Worm (Caenorhabditis elegans) whole organism, L3 larva: Measurements from ENCODE around the gene alkb-1.
"Not testable (repeated sequence)": the region's sequence is repeated elsewhere in the genome, so short reads cannot be mapped to it uniquely, and the experiment has no call there.

Experiments used
- ama-1 ChIP-seq: fragments of 150-350 bp; optimal IDR thresholded peaks from 2 replicates; lab custom pipeline; 2018
- ceh-16 ChIP-seq: sonication (generic microtip); optimal IDR thresholded peaks from 2 replicates; lab custom pipeline; 2017; ENCODE audit warnings: missing biosample characterization, missing genetic modification characterization
- ceh-82 ChIP-seq: fragments of 150-350 bp; optimal IDR thresholded peaks from 2 replicates; lab custom pipeline; 2014; ENCODE audit warnings: missing biosample characterization, missing genetic modification characterization
- daf-12 ChIP-seq: fragments of 150-350 bp; optimal IDR thresholded peaks from 2 replicates; lab custom pipeline; 2014; ENCODE audit warnings: missing biosample characterization, missing genetic modification reagents, missing genetic modification characterization
- elt-1 ChIP-seq: fragments of 150-350 bp; optimal IDR thresholded peaks from 2 replicates; lab custom pipeline; 2014; ENCODE audit warnings: missing biosample characterization, missing genetic modification characterization
- eor-1 ChIP-seq, 2 experiments: fragments of 150-350 bp; optimal IDR thresholded peaks; 2 replicates each; lab custom pipeline; 2014 to 2018; ENCODE audit warnings: missing biosample characterization in 2 of 2, missing genetic modification characterization in 2 of 2
- fkh-10 ChIP-seq: sonication (generic microtip); optimal IDR thresholded peaks from 2 replicates; lab custom pipeline; 2017; ENCODE audit warnings: missing biosample characterization, missing genetic modification reagents, missing genetic modification characterization
- lin-15B ChIP-seq: fragments of 150-350 bp; optimal IDR thresholded peaks from 2 replicates; lab custom pipeline; 2014; ENCODE audit warnings: missing biosample characterization, missing genetic modification characterization
- lin-39 ChIP-seq: fragments of 150-350 bp; optimal IDR thresholded peaks from 2 replicates; lab custom pipeline; 2018; ENCODE audit warnings: missing biosample characterization, missing genetic modification reagents, missing genetic modification characterization
- mdl-1 ChIP-seq: fragments of 150-350 bp; optimal IDR thresholded peaks from 2 replicates; lab custom pipeline; 2014; ENCODE audit warnings: missing biosample characterization, missing genetic modification characterization
- mml-1 ChIP-seq: fragments of 150-350 bp; sonication (generic microtip); optimal IDR thresholded peaks from 3 replicates; lab custom pipeline; 2014; ENCODE audit warnings: missing biosample characterization, missing genetic modification characterization
- nfya-1 ChIP-seq: sonication (generic microtip); optimal IDR thresholded peaks from 2 replicates; lab custom pipeline; 2017; ENCODE audit warnings: missing genetic modification characterization, mild to moderate bottlenecking, missing compliant biosample characterization, antibody characterized with exemption, moderate library complexity; ENCODE audit not compliant: insufficient read depth
- nhr-11 ChIP-seq: fragments of 150-350 bp; optimal IDR thresholded peaks from 2 replicates; lab custom pipeline; 2014; ENCODE audit warnings: missing biosample characterization, missing genetic modification characterization
- nhr-12 ChIP-seq: fragments of 150-350 bp; optimal IDR thresholded peaks from 2 replicates; lab custom pipeline; 2014; ENCODE audit warnings: missing biosample characterization, missing genetic modification characterization
- nhr-23 ChIP-seq: fragments of 150-350 bp; optimal IDR thresholded peaks from 2 replicates; lab custom pipeline; 2014; ENCODE audit warnings: missing biosample characterization, missing genetic modification reagents, missing genetic modification characterization
- nhr-76 ChIP-seq: fragments of 150-350 bp; sonication (generic microtip); optimal IDR thresholded peaks from 5 replicates; lab custom pipeline; 2014; ENCODE audit warnings: missing biosample characterization, missing genetic modification characterization
- nhr-77 ChIP-seq: fragments of 150-350 bp; optimal IDR thresholded peaks from 2 replicates; lab custom pipeline; 2014; ENCODE audit warnings: missing biosample characterization, missing genetic modification characterization
- tbx-2 ChIP-seq: sonication (generic microtip); optimal IDR thresholded peaks from 2 replicates; lab custom pipeline; 2016; ENCODE audit warnings: mild to moderate bottlenecking, missing genetic modification characterization, missing compliant biosample characterization
- unc-62 ChIP-seq: fragments of 150-350 bp; sonication (generic microtip); optimal IDR thresholded peaks from 4 replicates; lab custom pipeline; 2014; ENCODE audit warnings: missing biosample characterization, missing genetic modification reagents, missing genetic modification characterization
- zag-1 ChIP-seq: fragments of 150-350 bp; optimal IDR thresholded peaks from 2 replicates; lab custom pipeline; 2014; ENCODE audit warnings: missing biosample characterization, missing genetic modification characterization

Gene alkb-1

ce11 chrII:1446696-1447293 lies 34.6 kb downstream of the alkb-1 start, which contains the start of gene Y51H7C.12:
Y51H7C.12 (minus strand) TSS chrII:1446746.
- not testable (repeated sequence) for TF ChIP-seq ceh-82; daf-12; tbx-2 (tag; lab: Kevin White, UChicago)

ce11 chrII:1466448-1466847 lies 54.2 kb downstream of the alkb-1 start, which contains the start of gene Y51H7C.13:
Y51H7C.13 (minus strand) TSS chrII:1466548.
- TF ChIP-seq nhr-76, result no peak
- no peak for TF ChIP-seq nhr-11 (tag; lab: Kevin White, UChicago)
- no peak for TF ChIP-seq fkh-10 (GFP tag; lab: Kevin White, UChicago)
- no peak for TF ChIP-seq ama-1
- TF ChIP-seq nfya-1 (tag; lab: Kevin White, UChicago), result no peak
- TF ChIP-seq unc-62 (GFP tag; lab: Kevin White, UChicago), result no peak
- TF ChIP-seq mdl-1 (tag; lab: Kevin White, UChicago), result no peak
- no peak for TF ChIP-seq ceh-16 (tag; lab: Kevin White, UChicago)
- no peak for TF ChIP-seq daf-12
- no peak for TF ChIP-seq nhr-23
- TF ChIP-seq lin-15B (tag; lab: Kevin White, UChicago), result no peak
- TF ChIP-seq lin-39 (tag; lab: Kevin White, UChicago), result no peak
- TF ChIP-seq eor-1 (tag; optimal IDR thresholded peaks at IDR 0.05; lab: Kevin White, UChicago), result no peak
- no peak for TF ChIP-seq nhr-77
- TF ChIP-seq mml-1 (tag; lab: Kevin White, UChicago), result no peak
- no peak for TF ChIP-seq nhr-12 (tag; lab: Kevin White, UChicago)
- no peak for TF ChIP-seq elt-1 (tag; lab: Kevin White, UChicago)

- not testable (repeated sequence) for TF ChIP-seq nhr-12, zag-1, nfya-1 (tag; lab: Kevin White, UChicago)
- TF ChIP-seq, all 47 proteins: peak for 0; not testable (repeated sequence) for 47
Measured at ce11 chrII:1467711-1468110, 55.5 kb downstream of the alkb-1 start, which contains the start of gene Y51H7C.1. Y51H7C.1 (plus strand) TSS chrII:1467727.
